Fruit fly (Drosophila melanogaster) whole organism, adult: Measurements from ENCODE around the gene bora.
A peak's percentile ranks its signal among the peaks of the same experiment; 100 is the strongest.

Experiments used
- CG11617 ChIP-seq: fragments of 200-800 bp; sonication (Bioruptor generic); optimal IDR thresholded peaks from 2 replicates; lab custom pipeline; 2017; ENCODE audit warnings: mild to moderate bottlenecking, missing biosample characterization, missing genetic modification reagents, missing genetic modification characterization
- CG12768 ChIP-seq: fragments of 200-800 bp; sonication (Bioruptor generic); optimal IDR thresholded peaks from 2 replicates; lab custom pipeline; 2017; ENCODE audit warnings: missing biosample characterization, missing genetic modification characterization, mild to moderate bottlenecking, moderate library complexity, missing genetic modification reagents
- CG14711 ChIP-seq: fragments of 200-800 bp; sonication (Bioruptor generic); optimal IDR thresholded peaks from 2 replicates; lab custom pipeline; 2018; ENCODE audit warnings: missing biosample characterization, mild to moderate bottlenecking, missing genetic modification characterization, moderate library complexity
- CG1620 ChIP-seq: fragments of 200-800 bp; sonication (Bioruptor generic); optimal IDR thresholded peaks from 2 replicates; lab custom pipeline; 2016; ENCODE audit warnings: missing biosample characterization, missing genetic modification characterization
- CG33017 ChIP-seq: fragments of 200-800 bp; sonication (Bioruptor generic); optimal IDR thresholded peaks from 2 replicates; lab custom pipeline; 2018; ENCODE audit warnings: missing biosample characterization, mild to moderate bottlenecking, missing genetic modification characterization, moderate library complexity
- CG5204 ChIP-seq: fragments of 200-800 bp; sonication (Bioruptor generic); optimal IDR thresholded peaks from 2 replicates; lab custom pipeline; 2016; ENCODE audit warnings: missing biosample characterization, missing genetic modification characterization
- CG7045 ChIP-seq: fragments of 200-800 bp; sonication (Bioruptor generic); optimal IDR thresholded peaks from 2 replicates; lab custom pipeline; 2017; ENCODE audit warnings: missing biosample characterization, mild to moderate bottlenecking, missing genetic modification characterization
- CG7101 ChIP-seq: fragments of 200-800 bp; sonication (Bioruptor generic); optimal IDR thresholded peaks from 2 replicates; lab custom pipeline; 2018; ENCODE audit warnings: missing biosample characterization, mild to moderate bottlenecking, missing genetic modification characterization, moderate library complexity
- Clk ChIP-seq: fragments of 200-800 bp; sonication (Bioruptor generic); optimal IDR thresholded peaks from 2 replicates; lab custom pipeline; 2017; ENCODE audit warnings: missing biosample characterization, missing genetic modification characterization
- Crg-1 ChIP-seq: fragments of 200-800 bp; sonication (Bioruptor generic); optimal IDR thresholded peaks from 2 replicates; lab custom pipeline; 2016; ENCODE audit warnings: missing biosample characterization, missing genetic modification characterization
- Hr96 ChIP-seq: fragments of 200-800 bp; sonication (Bioruptor generic); optimal IDR thresholded peaks from 2 replicates; lab custom pipeline; 2016; ENCODE audit warnings: missing biosample characterization, missing genetic modification characterization
- Mnt ChIP-seq: fragments of 200-800 bp; sonication (Bioruptor generic); optimal IDR thresholded peaks from 2 replicates; lab custom pipeline; 2016; ENCODE audit warnings: missing biosample characterization, mild to moderate bottlenecking, missing genetic modification characterization
- bab1 ChIP-seq: fragments of 200-800 bp; sonication (Bioruptor generic); optimal IDR thresholded peaks from 3 replicates; lab custom pipeline; 2019; ENCODE audit warnings: missing biosample characterization, mild to moderate bottlenecking, missing genetic modification characterization, moderate library complexity
- cic ChIP-seq: fragments of 200-800 bp; sonication (Bioruptor generic); optimal IDR thresholded peaks from 2 replicates; lab custom pipeline; 2017; ENCODE audit warnings: missing biosample characterization, mild to moderate bottlenecking, missing genetic modification characterization, moderate library complexity
- cnc ChIP-seq, 2 experiments: fragments of >200 bp; optimal IDR thresholded peaks; 2 replicates each; lab custom pipeline; 2017
- kay ChIP-seq: fragments of 200-800 bp; sonication (Bioruptor generic); peaks from one replicate; lab custom pipeline; 2016; ENCODE audit warnings: missing biosample characterization, missing genetic modification characterization, borderline replicate concordance
- ovo ChIP-seq: fragments of 200-800 bp; sonication (Bioruptor generic); optimal IDR thresholded peaks from 2 replicates; lab custom pipeline; 2016; ENCODE audit warnings: missing biosample characterization, missing genetic modification characterization
- pad ChIP-seq: fragments of 200-800 bp; sonication (Bioruptor generic); optimal IDR thresholded peaks from 3 replicates; lab custom pipeline; 2017; ENCODE audit warnings: missing biosample characterization, missing genetic modification characterization, mild to moderate bottlenecking, moderate library complexity, missing genetic modification reagents
- tj ChIP-seq: fragments of 200-800 bp; sonication (Bioruptor generic); optimal IDR thresholded peaks from 3 replicates; lab custom pipeline; 2017; ENCODE audit warnings: missing biosample characterization, mild to moderate bottlenecking, missing genetic modification characterization, moderate library complexity
- toe ChIP-seq: fragments of 200-800 bp; sonication (Bioruptor generic); optimal IDR thresholded peaks from 2 replicates; lab custom pipeline; 2016; ENCODE audit warnings: missing biosample characterization, missing genetic modification characterization

Gene bora

dm6 chr3L:18634792-18635471 lies 12.4 kb downstream of the bora start:
- TF ChIP-seq bab1 (GFP tag; lab: Kevin White, UChicago) (peak; percentile 26), tj (GFP tag; lab: Kevin White, UChicago) (peak; percentile 87), CG7101 (tag; lab: Kevin White, UChicago) (peak; percentile 6), kay (GFP tag; lab: Kevin White, UChicago) (peak; percentile 16), CG14711 (tag; lab: Kevin White, UChicago) (no peak), CG12768 (no peak)

DNA sequence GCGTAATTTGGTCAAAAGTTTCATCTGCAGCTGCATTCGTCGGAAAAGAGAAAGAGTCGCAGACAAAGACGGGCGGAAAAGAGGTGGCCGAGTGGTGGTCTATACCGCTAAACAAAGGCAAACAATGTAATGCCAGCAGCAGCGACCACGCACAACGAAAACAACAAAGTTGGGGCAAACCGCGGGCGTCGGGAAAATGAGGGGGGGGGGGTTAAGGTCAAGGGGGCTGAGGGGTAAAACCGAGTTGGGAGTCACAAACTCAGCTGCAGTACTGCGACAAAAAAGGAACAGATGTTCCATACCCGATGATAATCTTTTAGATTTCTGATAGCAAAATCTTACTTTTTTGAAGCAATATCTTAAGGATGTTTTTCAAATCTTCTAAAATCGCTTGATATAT lies 14.3 kb downstream of the bora start:
- TF ChIP-seq CG11617 (GFP tag; lab: Kevin White, UChicago) (no peak), CG5204 (GFP tag; lab: Kevin White, UChicago) (no peak), toe (no peak), Crg-1 (GFP tag; lab: Kevin White, UChicago) (no peak), kay (GFP tag; lab: Kevin White, UChicago) (no peak), cic (GFP tag; lab: Kevin White, UChicago) (no peak), Hr96 (GFP tag; lab: Kevin White, UChicago) (no peak), CG7101 (tag; lab: Kevin White, UChicago) (no peak), Mnt (GFP tag; lab: Kevin White, UChicago) (no peak), tj (GFP tag; lab: Kevin White, UChicago) (no peak), bab1 (GFP tag; lab: Kevin White, UChicago) (no peak), CG33017 (no peak), ovo (no peak), pad (no peak), CG1620 (GFP tag; lab: Kevin White, UChicago) (no peak), CG7045 (GFP tag; lab: Kevin White, UChicago) (no peak), CG14711 (tag; lab: Kevin White, UChicago) (no peak), CG12768 (no peak)

- no peak for TF ChIP-seq CG7045 (GFP tag; lab: Kevin White, UChicago)
- no peak for TF ChIP-seq pad
- TF ChIP-seq kay (GFP tag; lab: Kevin White, UChicago) = no peak
- no peak for TF ChIP-seq cic (GFP tag; lab: Kevin White, UChicago)
- no peak for TF ChIP-seq Crg-1 (GFP tag; lab: Kevin White, UChicago)
- TF ChIP-seq CG33017 = no peak
- no peak for TF ChIP-seq Hr96 (GFP tag; lab: Kevin White, UChicago)
Observed at dm6 chr3L:18637348-18637747, 14.9 kb downstream of the bora start.

DNA sequence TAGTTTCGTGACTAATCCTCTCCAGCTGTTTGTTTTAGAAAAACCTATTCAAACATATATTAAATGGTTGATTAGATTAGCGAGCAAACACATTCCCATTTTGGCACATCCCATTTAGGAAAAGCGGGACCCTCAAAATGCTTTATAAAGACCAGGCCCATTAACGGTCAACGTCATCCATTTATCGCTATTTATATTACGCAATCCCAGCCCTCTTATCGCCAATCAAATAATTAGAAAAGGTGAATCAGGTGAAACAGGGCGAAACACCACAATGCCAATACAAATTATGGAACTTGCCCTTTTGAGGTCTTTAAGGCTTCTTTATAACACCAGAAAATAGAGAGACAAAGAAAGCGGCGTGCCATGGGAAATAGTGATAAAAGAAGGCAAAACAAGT lies 15.6 kb downstream of the bora start:
- peak; percentile 30 for TF ChIP-seq CG33017
- TF ChIP-seq Crg-1 (GFP tag; lab: Kevin White, UChicago) = no peak
- no peak for TF ChIP-seq CG11617 (GFP tag; lab: Kevin White, UChicago)
- no peak for TF ChIP-seq tj (GFP tag; lab: Kevin White, UChicago)
- TF ChIP-seq kay (GFP tag; lab: Kevin White, UChicago) = no peak
- TF ChIP-seq Mnt (GFP tag; lab: Kevin White, UChicago) = peak; percentile 9

dm6 chr3L:18638487-18638886 lies 16.0 kb downstream of the bora start:
- no peak for TF ChIP-seq bab1 (GFP tag; lab: Kevin White, UChicago)
- no peak for TF ChIP-seq CG12768
- no peak for TF ChIP-seq tj (GFP tag; lab: Kevin White, UChicago)
- no peak for TF ChIP-seq toe
- TF ChIP-seq Clk (GFP tag; lab: Kevin White, UChicago) = no peak
- TF ChIP-seq CG7045 (GFP tag; lab: Kevin White, UChicago) = no peak
- TF ChIP-seq cic (GFP tag; lab: Kevin White, UChicago) = no peak
- TF ChIP-seq Hr96 (GFP tag; lab: Kevin White, UChicago) = no peak
- no peak for TF ChIP-seq Mnt (GFP tag; lab: Kevin White, UChicago)

DNA sequence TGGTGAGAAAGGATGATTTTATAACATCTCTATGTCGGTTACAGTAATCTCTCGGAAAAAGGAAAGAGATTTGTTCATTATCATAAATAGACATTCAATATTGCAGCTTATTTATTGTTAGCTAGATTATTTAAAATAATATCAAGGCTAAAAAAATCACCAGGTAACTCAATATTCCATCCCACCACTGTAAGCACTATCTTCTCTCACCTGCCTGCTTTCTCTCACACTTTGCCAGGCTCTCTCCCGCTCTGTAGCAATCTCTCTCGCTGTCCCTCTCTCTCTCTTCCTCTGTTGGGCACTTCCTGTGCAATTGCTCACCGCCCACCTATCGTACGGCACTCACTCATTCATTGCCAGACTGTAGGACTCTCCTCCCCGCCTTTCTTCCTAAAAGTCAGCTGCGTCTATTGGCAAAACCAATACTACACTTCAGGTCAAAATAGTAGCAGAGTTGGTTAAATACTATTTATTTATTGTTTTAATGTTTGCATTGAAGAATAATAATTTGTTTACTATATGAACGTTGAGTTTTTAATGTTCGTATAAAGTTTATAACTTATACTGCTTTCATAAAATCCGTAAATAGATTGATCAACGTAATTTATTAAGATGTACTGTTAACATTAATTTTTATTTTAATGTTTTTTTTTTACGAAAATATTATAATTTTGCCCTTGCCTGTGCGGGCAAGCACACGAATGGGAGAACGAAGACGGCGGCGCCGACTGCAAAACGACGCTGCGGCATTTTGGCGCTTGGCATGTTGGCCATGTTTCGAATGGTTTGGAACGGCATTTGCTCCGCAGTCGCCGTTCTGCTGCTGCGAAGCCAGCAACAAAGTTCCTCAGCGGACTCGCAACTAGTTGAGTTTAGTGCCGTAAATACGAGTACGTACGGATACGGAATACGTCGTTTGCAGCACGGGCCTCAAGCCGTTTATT lies 18.4 kb downstream of the bora start:
- TF ChIP-seq CG11617 (GFP tag; lab: Kevin White, UChicago) (peak; percentile 96), CG1620 (GFP tag; lab: Kevin White, UChicago) (peak; percentile 79), CG33017 (peak; percentile 96), CG7101 (tag; lab: Kevin White, UChicago) (peak; percentile 95), Clk (GFP tag; lab: Kevin White, UChicago) (peak; percentile 96), CG5204 (GFP tag; lab: Kevin White, UChicago) (peak; percentile 97), Crg-1 (GFP tag; lab: Kevin White, UChicago) (peak; percentile 87), Hr96 (GFP tag; lab: Kevin White, UChicago) (peak; percentile 96), toe (peak; percentile 96), bab1 (GFP tag; lab: Kevin White, UChicago) (peak; percentile 87), cnc (optimal IDR thresholded peaks at IDR 0.05; lab: Kevin White, UChicago) (no peak), tj (GFP tag; lab: Kevin White, UChicago) (peak; percentile 69), CG14711 (tag; lab: Kevin White, UChicago) (peak; percentile 90), ovo (peak; percentile 66), cic (GFP tag; lab: Kevin White, UChicago) (peak; percentile 94), CG7045 (GFP tag; lab: Kevin White, UChicago) (peak; percentile 96), CG12768 (peak; percentile 95), pad (peak; percentile 83), kay (GFP tag; lab: Kevin White, UChicago) (peak; percentile 98), Mnt (GFP tag; lab: Kevin White, UChicago) (peak; percentile 78)
